Worm (Caenorhabditis elegans) whole organism, L2 larva: ENCODE measurements around the gene cpt-5.
A peak's percentile ranks its signal among the peaks of the same experiment; 100 is the strongest.

Experiments used
- C34F6.9 ChIP-seq: fragments of 150-350 bp; optimal IDR thresholded peaks from 2 replicates; lab custom pipeline; 2014; ENCODE audit warnings: missing biosample characterization, missing genetic modification characterization
- alr-1 ChIP-seq: fragments of 150-350 bp; optimal IDR thresholded peaks from 2 replicates; lab custom pipeline; 2014; ENCODE audit warnings: missing biosample characterization, missing genetic modification characterization
- ama-1 ChIP-seq: fragments of 150-350 bp; optimal IDR thresholded peaks from 2 replicates; lab custom pipeline; 2018; ENCODE audit warnings: inconsistent platforms
- ceh-16 ChIP-seq: fragments of 150-350 bp; optimal IDR thresholded peaks from 2 replicates; lab custom pipeline; 2014; ENCODE audit warnings: missing biosample characterization, missing genetic modification characterization
- crh-2 ChIP-seq: sonication (generic microtip); optimal IDR thresholded peaks from 2 replicates; lab custom pipeline; 2017; ENCODE audit warnings: missing biosample characterization, missing genetic modification characterization
- egl-27 ChIP-seq: sonication (generic microtip); optimal IDR thresholded peaks from 3 replicates; lab custom pipeline; 2017; ENCODE audit warnings: missing biosample characterization, missing genetic modification reagents, missing genetic modification characterization
- elt-1 ChIP-seq: fragments of 150-350 bp; optimal IDR thresholded peaks from 2 replicates; lab custom pipeline; 2014; ENCODE audit warnings: missing biosample characterization, missing genetic modification characterization
- elt-3 ChIP-seq: sonication (generic microtip); optimal IDR thresholded peaks from 2 replicates; lab custom pipeline; 2017; ENCODE audit warnings: missing biosample characterization, missing genetic modification characterization
- fos-1 ChIP-seq: fragments of 150-350 bp; optimal IDR thresholded peaks from 2 replicates; lab custom pipeline; 2014; ENCODE audit warnings: missing biosample characterization, missing genetic modification characterization
- gmeb-1 ChIP-seq: fragments of 150-350 bp; optimal IDR thresholded peaks from 2 replicates; lab custom pipeline; 2014; ENCODE audit warnings: missing biosample characterization, missing genetic modification characterization
- lin-11 ChIP-seq: fragments of 150-350 bp; sonication (generic microtip); optimal IDR thresholded peaks from 2 replicates; lab custom pipeline; 2014; ENCODE audit warnings: missing biosample characterization, missing genetic modification characterization, inconsistent platforms, mixed read lengths
- lin-13 ChIP-seq: fragments of 150-350 bp; optimal IDR thresholded peaks from 2 replicates; lab custom pipeline; 2014; ENCODE audit warnings: missing biosample characterization, missing genetic modification reagents, missing genetic modification characterization
- lsy-2 ChIP-seq, 2 experiments: fragments of 150-350 bp in 1 of 2; sonication (generic microtip) in 1 of 2; optimal IDR thresholded peaks; 2 replicates each; lab custom pipeline; 2014 to 2017; ENCODE audit warnings: missing biosample characterization in 2 of 2, missing genetic modification characterization in 2 of 2
- mab-5 ChIP-seq: fragments of 150-350 bp; optimal IDR thresholded peaks from 2 replicates; lab custom pipeline; 2014; ENCODE audit warnings: missing biosample characterization, missing genetic modification characterization
- mbf-1 ChIP-seq: sonication (generic microtip); optimal IDR thresholded peaks from 2 replicates; lab custom pipeline; 2017; ENCODE audit warnings: missing biosample characterization, missing genetic modification characterization
- nhr-11 ChIP-seq: fragments of 150-350 bp; optimal IDR thresholded peaks from 2 replicates; lab custom pipeline; 2014; ENCODE audit warnings: missing biosample characterization, missing genetic modification characterization
- nhr-129 ChIP-seq: fragments of 150-350 bp; optimal IDR thresholded peaks from 2 replicates; lab custom pipeline; 2014; ENCODE audit warnings: missing biosample characterization, missing genetic modification characterization
- nhr-23 ChIP-seq: fragments of 150-350 bp; optimal IDR thresholded peaks from 2 replicates; lab custom pipeline; 2014; ENCODE audit warnings: missing biosample characterization, missing genetic modification reagents, missing genetic modification characterization
- nhr-237 ChIP-seq: fragments of 150-350 bp; optimal IDR thresholded peaks from 2 replicates; lab custom pipeline; 2014; ENCODE audit warnings: missing biosample characterization, missing genetic modification characterization
- nhr-25 ChIP-seq: fragments of 150-350 bp; sonication (generic microtip); optimal IDR thresholded peaks from 3 replicates; lab custom pipeline; 2014; ENCODE audit warnings: missing biosample characterization, missing genetic modification characterization
- nhr-77 ChIP-seq: fragments of 150-350 bp; optimal IDR thresholded peaks from 2 replicates; lab custom pipeline; 2014; ENCODE audit warnings: missing biosample characterization, missing genetic modification characterization
- sem-4 ChIP-seq: fragments of 150-350 bp; optimal IDR thresholded peaks from 2 replicates; lab custom pipeline; 2014; ENCODE audit warnings: missing biosample characterization, missing genetic modification reagents, missing genetic modification characterization
- sma-9 ChIP-seq, 2 experiments: fragments of 150-350 bp in 1 of 2; sonication (generic microtip) in 1 of 2; optimal IDR thresholded peaks; 2 replicates each; lab custom pipeline; 2014 to 2016; ENCODE audit warnings: missing genetic modification characterization in 2 of 2, mild to moderate bottlenecking in 1 of 2, missing biosample characterization in 1 of 2, missing compliant biosample characterization in 1 of 2, missing genetic modification reagents in 1 of 2, moderate library complexity in 1 of 2
- snpc-4 ChIP-seq: fragments of 150-350 bp; optimal IDR thresholded peaks from 2 replicates; lab custom pipeline; 2014; ENCODE audit warnings: missing biosample characterization, missing genetic modification characterization
- unc-39 ChIP-seq: fragments of 150-350 bp; optimal IDR thresholded peaks from 2 replicates; lab custom pipeline; 2014; ENCODE audit warnings: missing biosample characterization, missing genetic modification characterization
- unc-55 ChIP-seq: fragments of 150-350 bp; sonication (generic microtip); optimal IDR thresholded peaks from 3 replicates; lab custom pipeline; 2014; ENCODE audit warnings: missing biosample characterization, missing genetic modification reagents, missing genetic modification characterization
- unc-62 ChIP-seq: fragments of 150-350 bp; optimal IDR thresholded peaks from 2 replicates; lab custom pipeline; 2014; ENCODE audit warnings: missing biosample characterization, missing genetic modification reagents, missing genetic modification characterization
- zag-1 ChIP-seq: fragments of 150-350 bp; optimal IDR thresholded peaks from 2 replicates; lab custom pipeline; 2014; ENCODE audit warnings: missing biosample characterization, missing genetic modification characterization
- ztf-11 ChIP-seq: sonication (generic microtip); optimal IDR thresholded peaks from 2 replicates; lab custom pipeline; 2017; ENCODE audit warnings: missing biosample characterization, missing genetic modification characterization
- ztf-4 ChIP-seq: fragments of 150-350 bp; optimal IDR thresholded peaks from 2 replicates; lab custom pipeline; 2014; ENCODE audit warnings: missing biosample characterization, missing genetic modification characterization

cpt-5 gene

DNA sequence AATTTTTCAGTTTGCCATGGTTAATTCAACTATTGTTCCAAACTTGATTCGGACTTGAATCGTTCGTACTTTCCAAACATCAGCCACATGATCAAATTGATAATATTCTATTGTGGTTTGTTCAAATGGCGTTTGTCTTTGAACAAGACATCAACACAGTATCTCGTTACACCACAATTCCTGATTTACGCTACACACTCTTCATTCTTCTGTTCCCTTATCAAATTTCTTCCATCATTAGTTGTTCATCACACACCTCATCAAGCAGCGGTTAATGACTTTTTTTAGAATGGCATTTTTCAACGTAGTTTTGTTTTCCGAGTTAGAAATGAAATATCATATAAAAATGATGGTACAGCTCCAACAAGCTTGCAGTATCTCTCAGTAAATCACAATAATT, 5.2 kb downstream of the cpt-5 start (continued):
- TF ChIP-seq ama-1 (lab: Kevin White, UChicago) (no peak), ztf-4 (tag; lab: Kevin White, UChicago) (no peak)

- TF ChIP-seq lin-11 (tag; lab: Kevin White, UChicago), result no peak
- TF ChIP-seq crh-2 (tag; lab: Kevin White, UChicago), result peak; percentile 66
- peak; percentile 94 for TF ChIP-seq fos-1 (tag; lab: Kevin White, UChicago)
- peak; percentile 70 for TF ChIP-seq sma-9 (GFP tag; optimal IDR thresholded peaks at IDR 0.05; lab: Kevin White, UChicago)
- TF ChIP-seq sma-9 (tag; optimal IDR thresholded peaks at IDR 0.05; lab: Kevin White, UChicago), result no peak
These were observed 6.2 kb downstream of the cpt-5 start, which contains the start of gene lbp-7 for ce11 chrV:13879241-13879640. TSS of gene lbp-7 (plus strand) at chrV:13879552.

ce11 chrV:13880163-13880562, 7.2 kb downstream of the cpt-5 start:
- TF ChIP-seq mab-5 (tag; lab: Kevin White, UChicago), result no peak
- peak; percentile 33 for TF ChIP-seq C34F6.9 (tag; lab: Kevin White, UChicago)

DNA sequence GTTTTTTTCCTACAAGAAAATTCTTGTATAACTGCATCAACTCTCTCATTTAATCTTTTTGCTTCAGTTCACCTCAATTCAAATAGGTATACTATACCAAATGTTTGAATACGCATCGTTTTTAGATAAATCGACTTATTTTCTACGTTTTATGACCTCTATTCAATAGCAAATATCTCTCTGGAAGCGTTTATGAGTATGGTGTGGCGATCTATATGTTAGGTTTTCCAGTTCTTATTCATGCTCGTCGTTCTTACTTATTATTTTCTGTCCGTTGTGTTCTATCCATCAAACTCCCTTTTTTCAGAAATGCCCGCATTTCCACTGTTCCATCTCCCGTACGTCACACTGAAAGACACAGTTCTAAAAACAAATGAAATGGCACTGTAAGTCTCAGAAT, 7.6 kb downstream of the cpt-5 start, which contains the start of gene T22G5.3:
Gene T22G5.3 (plus strand): TSS at position 301 of the 400 bp plus-strand sequence.
- no peak for TF ChIP-seq nhr-77 (tag; lab: Kevin White, UChicago)
- TF ChIP-seq ztf-11 (tag; lab: Kevin White, UChicago), result no peak
- no peak for TF ChIP-seq snpc-4 (tag; lab: Kevin White, UChicago)

DNA sequence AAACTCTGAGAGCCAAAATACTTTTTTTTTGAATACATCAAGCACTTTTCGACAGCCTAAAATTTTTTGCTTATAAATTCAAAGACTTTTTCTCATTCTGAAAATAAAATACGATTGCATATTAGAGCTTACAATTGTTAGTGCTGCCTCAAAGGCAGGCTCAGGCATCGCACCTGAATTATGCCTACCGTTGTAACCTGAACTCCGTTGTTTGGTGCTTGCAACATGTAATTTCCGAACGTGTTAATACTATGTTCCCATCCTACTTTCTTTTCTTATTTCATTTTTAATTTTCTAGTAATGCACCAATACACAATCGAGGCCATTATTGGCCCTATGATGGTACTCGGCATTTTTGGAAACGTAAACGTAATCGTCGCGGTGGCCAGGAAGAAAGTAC, 14.4 kb downstream of the cpt-5 start, which contains the start of gene srsx-19:
Gene srsx-19 (plus strand): TSS at position 301 of the 400 bp plus-strand sequence.
- TF ChIP-seq gmeb-1 (tag; lab: Kevin White, UChicago) (no peak), mab-5 (tag; lab: Kevin White, UChicago) (no peak), C34F6.9 (tag; lab: Kevin White, UChicago) (no peak), sem-4 (no peak), nhr-11 (tag; lab: Kevin White, UChicago) (no peak), egl-27 (tag; lab: Kevin White, UChicago) (no peak), elt-1 (tag; lab: Kevin White, UChicago) (no peak), unc-55 (GFP tag; lab: Kevin White, UChicago) (no peak), lin-13 (no peak), lsy-2 (tag; optimal IDR thresholded peaks at IDR 0.05; lab: Kevin White, UChicago) (no peak), unc-39 (tag; lab: Kevin White, UChicago) (no peak), ama-1 (lab: Kevin White, UChicago) (no peak), nhr-129 (tag; lab: Kevin White, UChicago) (no peak), mbf-1 (tag; lab: Kevin White, UChicago) (no peak), nhr-237 (tag; lab: Kevin White, UChicago) (no peak), zag-1 (no peak), nhr-77 (tag; lab: Kevin White, UChicago) (no peak), nhr-25 (tag; lab: Kevin White, UChicago) (no peak), alr-1 (tag; lab: Kevin White, UChicago) (no peak)
- TF ChIP-seq, all 48 proteins: peak for 0

DNA sequence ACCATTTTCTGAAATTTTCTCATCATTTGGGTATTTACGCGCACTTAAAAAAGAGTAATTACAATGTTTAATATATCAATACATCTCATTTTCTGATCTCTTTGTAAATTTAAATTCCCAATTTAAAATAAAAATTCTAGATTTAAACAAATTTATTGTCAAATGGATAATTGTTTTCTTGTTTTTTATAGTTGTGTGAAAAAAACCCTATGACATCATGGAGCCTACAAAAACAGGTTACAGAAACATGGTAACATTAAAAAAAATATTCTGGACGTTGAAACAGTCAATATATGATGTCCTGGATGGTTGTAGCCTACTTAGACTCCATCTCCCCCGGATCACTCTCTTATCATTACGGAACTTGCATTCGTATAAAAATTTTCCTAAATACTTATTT, 16.5 kb downstream of the cpt-5 start, which contains the start of gene spp-12:
Gene spp-12 (plus strand): TSS at position 301 of the 400 bp plus-strand sequence.
- TF ChIP-seq mab-5 (tag; lab: Kevin White, UChicago), result no peak
- no peak for TF ChIP-seq nhr-129 (tag; lab: Kevin White, UChicago)
- no peak for TF ChIP-seq ceh-16 (tag; lab: Kevin White, UChicago)
- no peak for TF ChIP-seq nhr-23 (tag; lab: Kevin White, UChicago)
- no peak for TF ChIP-seq elt-3 (tag; lab: Kevin White, UChicago)
- no peak for TF ChIP-seq unc-62 (GFP tag; lab: Kevin White, UChicago)
- TF ChIP-seq egl-27 (tag; lab: Kevin White, UChicago), result no peak
- TF ChIP-seq nhr-77 (tag; lab: Kevin White, UChicago), result no peak
- TF ChIP-seq lin-13, result no peak
- no peak for TF ChIP-seq mbf-1 (tag; lab: Kevin White, UChicago)
- TF ChIP-seq sem-4, result no peak
- TF ChIP-seq, all 48 proteins: peak for 0
